Fruit fly (Drosophila melanogaster) whole organism, embryonic: ENCODE results near the gene CG5188.

Source experiments
- B-H2 ChIP-seq: fragments of 200-800 bp; sonication (Bioruptor generic); optimal IDR thresholded peaks from 2 replicates; lab custom pipeline; 2018; ENCODE audit warnings: missing biosample characterization, mild to moderate bottlenecking, missing genetic modification characterization
- BtbVII ChIP-seq: fragments of 200-800 bp; sonication (Bioruptor generic); optimal IDR thresholded peaks from 3 replicates; lab custom pipeline; 2017; ENCODE audit warnings: missing biosample characterization, mild to moderate bottlenecking, missing genetic modification characterization
- CG12104 ChIP-seq: fragments of 200-800 bp; sonication (Bioruptor generic); optimal IDR thresholded peaks from 3 replicates; lab custom pipeline; 2016; ENCODE audit warnings: missing biosample characterization, missing genetic modification characterization
- CG12659 ChIP-seq: fragments of 200-800 bp; sonication (Bioruptor generic); optimal IDR thresholded peaks from 3 replicates; lab custom pipeline; 2017; ENCODE audit warnings: mild to moderate bottlenecking, missing biosample characterization, missing genetic modification reagents, missing genetic modification characterization
- CG15073 ChIP-seq: fragments of 200-800 bp; sonication (Bioruptor generic); optimal IDR thresholded peaks from 2 replicates; lab custom pipeline; 2016; ENCODE audit warnings: missing biosample characterization, missing genetic modification characterization
- CG1602 ChIP-seq: fragments of 200-800 bp; sonication (Bioruptor generic); optimal IDR thresholded peaks from 3 replicates; lab custom pipeline; 2016; ENCODE audit warnings: missing biosample characterization, missing genetic modification characterization
- CG17829 ChIP-seq: fragments of 200-800 bp; optimal IDR thresholded peaks from 2 replicates; lab custom pipeline; 2019; ENCODE audit warnings: missing biosample characterization, mild to moderate bottlenecking, missing genetic modification characterization, moderate library complexity
- CG18476 ChIP-seq: fragments of 200-800 bp; sonication (Bioruptor generic); optimal IDR thresholded peaks from 2 replicates; lab custom pipeline; 2016; ENCODE audit warnings: missing biosample characterization, mild to moderate bottlenecking, missing genetic modification characterization
- CG2129 ChIP-seq: fragments of 200-800 bp; sonication (Bioruptor generic); IDR thresholded peaks from 2 replicates; pipeline ENCODE4 v1.3.6; 2022; ENCODE audit warnings: missing biosample characterization, missing genetic modification characterization; ENCODE audit not compliant: partially characterized antibody
- CG2202 ChIP-seq: fragments of 200-800 bp; sonication (Bioruptor generic); optimal IDR thresholded peaks from 2 replicates; lab custom pipeline; 2018; ENCODE audit warnings: missing biosample characterization, mild to moderate bottlenecking, missing genetic modification characterization
- CG5180 ChIP-seq: fragments of 200-800 bp; sonication (Bioruptor generic); optimal IDR thresholded peaks from 3 replicates; lab custom pipeline; 2017; ENCODE audit warnings: missing biosample characterization, missing genetic modification characterization, mild to moderate bottlenecking, moderate library complexity, missing genetic modification reagents
- CG8281 ChIP-seq: fragments of 200-800 bp; sonication (Bioruptor generic); optimal IDR thresholded peaks from 2 replicates; lab custom pipeline; 2018; ENCODE audit warnings: missing biosample characterization, mild to moderate bottlenecking, missing genetic modification characterization, moderate library complexity
- CG8924 ChIP-seq: fragments of 200-800 bp; optimal IDR thresholded peaks from 3 replicates; lab custom pipeline; 2019; ENCODE audit warnings: missing biosample characterization, mild to moderate bottlenecking, missing genetic modification characterization, moderate library complexity
- CG9215 ChIP-seq: fragments of 200-800 bp; sonication (Bioruptor generic); IDR thresholded peaks from 2 replicates; pipeline ENCODE4 v1.3.6; 2022; ENCODE audit warnings: missing biosample characterization, missing genetic modification characterization
- CG9876 ChIP-seq: fragments of 200-800 bp; sonication (Bioruptor generic); optimal IDR thresholded peaks from 2 replicates; lab custom pipeline; 2016; ENCODE audit warnings: missing biosample characterization, missing genetic modification characterization
- Fer2 ChIP-seq: fragments of 200-800 bp; sonication (Bioruptor generic); optimal IDR thresholded peaks from 2 replicates; lab custom pipeline; 2018; ENCODE audit warnings: missing biosample characterization, mild to moderate bottlenecking, missing genetic modification characterization, moderate library complexity
- Hmr ChIP-seq: fragments of 200-800 bp; sonication (Bioruptor generic); optimal IDR thresholded peaks from 3 replicates; lab custom pipeline; 2017; ENCODE audit warnings: mild to moderate bottlenecking, missing biosample characterization, missing genetic modification reagents, missing genetic modification characterization
- Hr51 ChIP-seq, 2 experiments: fragments of 200-800 bp; sonication (Bioruptor generic); optimal IDR thresholded peaks; 2 replicates in 1 of 2; 3 replicates in 1 of 2; lab custom pipeline; 2016 to 2018; ENCODE audit warnings: missing biosample characterization in 2 of 2, missing genetic modification characterization in 2 of 2, mild to moderate bottlenecking in 1 of 2, moderate library complexity in 1 of 2
- Hr78 ChIP-seq, 2 experiments: fragments of 200-800 bp in 1 of 2; fragments of >200 bp in 1 of 2; sonication (Bioruptor generic) in 1 of 2; optimal IDR thresholded peaks; 2 replicates each; lab custom pipeline; 2017 to 2019; ENCODE audit warnings: missing biosample characterization in 2 of 2, missing genetic modification characterization in 2 of 2, mild to moderate bottlenecking in 1 of 2, moderate library complexity in 1 of 2
- MTF-1 ChIP-seq: fragments of 200-800 bp; sonication (Bioruptor generic); optimal IDR thresholded peaks from 2 replicates; lab custom pipeline; 2018; ENCODE audit warnings: missing biosample characterization, mild to moderate bottlenecking, missing genetic modification characterization, borderline replicate concordance
- Max ChIP-seq: fragments of 200-800 bp; sonication (Bioruptor generic); optimal IDR thresholded peaks from 2 replicates; lab custom pipeline; 2016; ENCODE audit warnings: missing biosample characterization, mild to moderate bottlenecking, missing genetic modification characterization
- NfI ChIP-seq: fragments of 200-800 bp; sonication (Bioruptor generic); optimal IDR thresholded peaks from 3 replicates; lab custom pipeline; 2018; ENCODE audit warnings: missing biosample characterization, mild to moderate bottlenecking, missing genetic modification characterization, moderate library complexity
- Six4 ChIP-seq: fragments of 200-800 bp; sonication (Bioruptor generic); optimal IDR thresholded peaks from 2 replicates; lab custom pipeline; 2016; ENCODE audit warnings: missing biosample characterization, missing genetic modification characterization
- Xbp1 ChIP-seq: fragments of 200-800 bp; sonication (Bioruptor generic); optimal IDR thresholded peaks from 3 replicates; lab custom pipeline; 2016; ENCODE audit warnings: missing biosample characterization, mild to moderate bottlenecking, missing genetic modification characterization
- abd-A ChIP-seq: fragments of 200-800 bp; sonication (Bioruptor generic); optimal IDR thresholded peaks from 3 replicates; lab custom pipeline; 2019; ENCODE audit warnings: missing biosample characterization, mild to moderate bottlenecking, missing genetic modification characterization, moderate library complexity
- az2 ChIP-seq: fragments of 200-800 bp; sonication (Bioruptor generic); optimal IDR thresholded peaks from 3 replicates; lab custom pipeline; 2016; ENCODE audit warnings: missing biosample characterization, missing genetic modification characterization
- bcd ChIP-seq: fragments of 200-800 bp; sonication (Bioruptor generic); optimal IDR thresholded peaks from 2 replicates; lab custom pipeline; 2017; ENCODE audit warnings: missing biosample characterization, mild to moderate bottlenecking, missing genetic modification characterization
- bowl ChIP-seq: fragments of 200-800 bp; sonication (Bioruptor generic); IDR thresholded peaks from 2 replicates; pipeline ENCODE4 v1.3.6; 2022; ENCODE audit warnings: missing biosample characterization, missing genetic modification characterization
- caup ChIP-seq: fragments of 200-800 bp; sonication (Bioruptor generic); optimal IDR thresholded peaks from 3 replicates; lab custom pipeline; 2017; ENCODE audit warnings: missing biosample characterization, mild to moderate bottlenecking, missing genetic modification characterization, moderate library complexity; ENCODE audit not compliant: severe bottlenecking
- chif ChIP-seq, 2 experiments: fragments of 200-800 bp; sonication (Bioruptor generic); optimal IDR thresholded peaks; 3 replicates each; lab custom pipeline; 2016; ENCODE audit warnings: missing biosample characterization in 2 of 2, missing genetic modification characterization in 2 of 2
- chn ChIP-seq: fragments of 200-800 bp; sonication (Bioruptor generic); optimal IDR thresholded peaks from 2 replicates; lab custom pipeline; 2016; ENCODE audit warnings: missing biosample characterization, missing genetic modification characterization
- ci ChIP-seq: fragments of 200-800 bp; sonication (Bioruptor generic); IDR thresholded peaks from 3 replicates; pipeline ENCODE4 v1.3.6; 2022; ENCODE audit warnings: missing biosample characterization, missing genetic modification characterization
- gcm2 ChIP-seq: fragments of 200-800 bp; sonication (Bioruptor generic); optimal IDR thresholded peaks from 2 replicates; lab custom pipeline; 2016; ENCODE audit warnings: missing biosample characterization, missing genetic modification characterization
- inv ChIP-seq: fragments of 200-800 bp; sonication (Bioruptor generic); IDR thresholded peaks from 2 replicates; pipeline ENCODE4 v1.3.6; 2022; ENCODE audit warnings: missing biosample characterization, missing genetic modification characterization; ENCODE audit not compliant: partially characterized antibody
- knrl ChIP-seq: fragments of 200-800 bp; sonication (Bioruptor generic); IDR thresholded peaks from 3 replicates; pipeline ENCODE4 v1.3.6; 2022; ENCODE audit warnings: missing biosample characterization, missing genetic modification characterization; ENCODE audit not compliant: partially characterized antibody
- lov ChIP-seq, 2 experiments: fragments of 200-800 bp in 1 of 2; fragments of >200 bp in 1 of 2; sonication (Bioruptor generic) in 1 of 2; IDR thresholded peaks in 1 of 2; optimal IDR thresholded peaks in 1 of 2; 2 replicates in 1 of 2; 3 replicates in 1 of 2; pipeline versions ENCODE4 v1.3.6 to Lab custom; 2017 to 2022; ENCODE audit warnings: missing biosample characterization in 1 of 2, missing genetic modification characterization in 1 of 2
- luna ChIP-seq: fragments of 200-800 bp; sonication (Bioruptor generic); optimal IDR thresholded peaks from 2 replicates; lab custom pipeline; 2016; ENCODE audit warnings: missing biosample characterization, missing genetic modification characterization
- mld ChIP-seq: fragments of 200-800 bp; sonication (Bioruptor generic); IDR thresholded peaks from 3 replicates; pipeline ENCODE4 v1.3.6; 2022; ENCODE audit warnings: missing biosample characterization, missing genetic modification characterization; ENCODE audit not compliant: partially characterized antibody
- nom ChIP-seq: fragments of 200-800 bp; sonication (Bioruptor generic); optimal IDR thresholded peaks from 2 replicates; lab custom pipeline; 2017; ENCODE audit warnings: missing biosample characterization, missing genetic modification characterization, mild to moderate bottlenecking, moderate library complexity, missing genetic modification reagents
- phol ChIP-seq: fragments of 200-800 bp; sonication (Bioruptor generic); optimal IDR thresholded peaks from 3 replicates; lab custom pipeline; 2018; ENCODE audit warnings: missing biosample characterization, mild to moderate bottlenecking, missing genetic modification characterization, moderate library complexity
- pzg ChIP-seq: fragments of 200-800 bp; sonication (Bioruptor generic); optimal IDR thresholded peaks from 3 replicates; lab custom pipeline; 2018; ENCODE audit warnings: missing biosample characterization, mild to moderate bottlenecking, missing genetic modification characterization, moderate library complexity
- shn ChIP-seq: fragments of 200-800 bp; sonication (Bioruptor generic); optimal IDR thresholded peaks from 3 replicates; lab custom pipeline; 2016; ENCODE audit warnings: missing biosample characterization, missing genetic modification characterization
- slp2 ChIP-seq: fragments of 200-800 bp; sonication (Bioruptor generic); optimal IDR thresholded peaks from 2 replicates; lab custom pipeline; 2016; ENCODE audit warnings: missing biosample characterization, missing genetic modification characterization
- tio ChIP-seq: fragments of 200-800 bp; sonication (Bioruptor generic); optimal IDR thresholded peaks from 2 replicates; lab custom pipeline; 2017; ENCODE audit warnings: missing biosample characterization, missing genetic modification characterization, inconsistent platforms
- ttk ChIP-seq: fragments of 200-800 bp; sonication (Bioruptor generic); IDR thresholded peaks from 2 replicates; pipeline ENCODE4 v2.1.2; 2022; ENCODE audit warnings: missing biosample characterization, missing genetic modification characterization
- unc-4 ChIP-seq: fragments of 200-800 bp; sonication (Bioruptor generic); IDR thresholded peaks from 2 replicates; pipeline ENCODE4 v1.3.6; 2022; ENCODE audit warnings: missing biosample characterization, missing genetic modification characterization; ENCODE audit not compliant: partially characterized antibody
- vnd ChIP-seq: fragments of 200-800 bp; sonication (Bioruptor generic); IDR thresholded peaks from 3 replicates; pipeline ENCODE4 v1.3.6; 2022; ENCODE audit warnings: missing biosample characterization, missing genetic modification characterization; ENCODE audit not compliant: partially characterized antibody
- vvl ChIP-seq: fragments of 200-800 bp; sonication (Bioruptor generic); IDR thresholded peaks from 2 replicates; pipeline ENCODE4 v1.3.6; 2022; ENCODE audit warnings: missing biosample characterization, missing genetic modification characterization

The CG5188 gene

dm6 chr2L:10405008-10405654 lies 23.5 kb upstream of the CG5188 start, which contains the start of the genes CG17768, LSm-4 and Ir31a (continued):
- TF ChIP-seq CG1602 (GFP tag; lab: Kevin White, UChicago) = no peak
- no peak for TF ChIP-seq nom (GFP tag; lab: Kevin White, UChicago)
- no peak for TF ChIP-seq Hmr (GFP tag; lab: Kevin White, UChicago)
- TF ChIP-seq Fer2 (tag; lab: Kevin White, UChicago) = no peak
- TF ChIP-seq Hr78 (GFP tag; optimal IDR thresholded peaks at IDR 0.05; lab: Kevin White, UChicago) = no peak
- TF ChIP-seq CG8281 = no peak
- TF ChIP-seq Xbp1 (GFP tag; lab: Kevin White, UChicago) = no peak
- peak; percentile 25 for TF ChIP-seq CG12659 (GFP tag; lab: Kevin White, UChicago)
- no peak for TF ChIP-seq B-H2 (GFP tag; lab: Kevin White, UChicago)
- TF ChIP-seq abd-A (tag; lab: Kevin White, UChicago) = no peak
- peak; percentile 59; the same call in 2 of the 3 replicates for TF ChIP-seq vnd (GFP tag; lab: Robert Waterston, UW)
- TF ChIP-seq az2 (GFP tag; lab: Kevin White, UChicago) = no peak
- no peak for TF ChIP-seq shn
- TF ChIP-seq bcd (GFP tag; lab: Kevin White, UChicago) = no peak
- TF ChIP-seq knrl (GFP tag; lab: Robert Waterston, UW) = peak; percentile 81
- TF ChIP-seq unc-4 = peak; percentile 83
- no peak for TF ChIP-seq chif (GFP tag; optimal IDR thresholded peaks at IDR 0.05; lab: Kevin White, UChicago)
- no peak for TF ChIP-seq CG17829 (tag; lab: Kevin White, UChicago)
- no peak for TF ChIP-seq Max (GFP tag; lab: Kevin White, UChicago)
- peak; percentile 66; the same call in 1 of the 2 replicates for TF ChIP-seq CG2129 (GFP tag; lab: Robert Waterston, UW)
- no peak for TF ChIP-seq CG9876
- TF ChIP-seq gcm2 = no peak
- peak; percentile 11 for TF ChIP-seq phol
- TF ChIP-seq CG18476 = no peak
- no peak for TF ChIP-seq tio (GFP tag; lab: Kevin White, UChicago)
- no peak for TF ChIP-seq NfI (GFP tag; lab: Kevin White, UChicago)
- no peak for TF ChIP-seq lov (optimal IDR thresholded peaks at IDR 0.05; lab: Kevin White, UChicago)
- TF ChIP-seq lov (GFP tag; IDR thresholded peaks at IDR 0.05; lab: Robert Waterston, UW) = no peak
- no peak for TF ChIP-seq slp2 (GFP tag; lab: Kevin White, UChicago)
- no peak for TF ChIP-seq CG2202 (tag; lab: Kevin White, UChicago)
- no peak for TF ChIP-seq BtbVII (GFP tag; lab: Kevin White, UChicago)
- peak; percentile 60 for TF ChIP-seq inv (GFP tag; lab: Robert Waterston, UW)
- no peak for TF ChIP-seq luna (GFP tag; lab: Kevin White, UChicago)
- TF ChIP-seq CG15073 (GFP tag; lab: Kevin White, UChicago) = no peak
- no peak for TF ChIP-seq MTF-1 (GFP tag; lab: Kevin White, UChicago)
- no peak for TF ChIP-seq Hr51 (GFP tag; optimal IDR thresholded peaks at IDR 0.05; lab: Kevin White, UChicago)
- no peak for TF ChIP-seq CG9215 (GFP tag; lab: Robert Waterston, UW)
- no peak for TF ChIP-seq ci (GFP tag; lab: Robert Waterston, UW)
- no peak for TF ChIP-seq caup
- TF ChIP-seq chn (GFP tag; lab: Kevin White, UChicago) = no peak
- TF ChIP-seq ttk (GFP tag; lab: Robert Waterston, UW) = no peak
- no peak for TF ChIP-seq CG5180 (GFP tag; lab: Kevin White, UChicago)
- peak; percentile 25 for TF ChIP-seq CG8924 (tag; lab: Kevin White, UChicago)
- TF ChIP-seq CG12104 = no peak
- no peak for TF ChIP-seq bowl (GFP tag; lab: Robert Waterston, UW)
- no peak for TF ChIP-seq Six4
- peak; percentile 84 for TF ChIP-seq vvl (GFP tag; lab: Robert Waterston, UW)
- TF ChIP-seq pzg = peak; percentile 20
- TF ChIP-seq mld (GFP tag; lab: Robert Waterston, UW) = 0 out of 3 replicates have a peak, but pooled peaks have one; percentile 59
